Worm (Caenorhabditis elegans): ENCODE data around the gene srt-20.

srt-20 gene

ce11 chrV:4236118-4236517, 42.5 kb downstream of the srt-20 start, which contains the start of gene nlp-13:
nlp-13 (plus strand) TSS chrV:4236418.
- TF ChIP-seq ztf-11 (tag; optimal IDR thresholded peaks at IDR 0.05) = no peak
- no peak for TF ChIP-seq lin-39 (tag; optimal IDR thresholded peaks at IDR 0.05)
- TF ChIP-seq lin-15B (tag; optimal IDR thresholded peaks at IDR 0.05) = no peak
- TF ChIP-seq F10B5.3 (tag; optimal IDR thresholded peaks at IDR 0.05) = no peak
- no peak for TF ChIP-seq nhr-6 (tag; optimal IDR thresholded peaks at IDR 0.05)
- no peak for TF ChIP-seq nhr-111 (GFP tag; optimal IDR thresholded peaks at IDR 0.05)
- no peak for TF ChIP-seq daf-19 (GFP tag; conservative IDR thresholded peaks at IDR 0.05)
- TF ChIP-seq jun-1 (tag; optimal IDR thresholded peaks at IDR 0.05) = no peak
- TF ChIP-seq dmd-6 (GFP tag; IDR thresholded peaks at IDR 0.05) = no peak

Measured in whole organism, L4 larva.